Worm (Caenorhabditis elegans) whole organism, late embryonic: ENCODE results near the gene F29A7.3.

Experiments
- C08G9.2 ChIP-seq: sonication (generic microtip); optimal IDR thresholded peaks from 2 replicates; lab custom pipeline; 2016; ENCODE audit warnings: mild to moderate bottlenecking, missing genetic modification characterization, moderate library complexity, missing compliant biosample characterization
- F13H6.1 ChIP-seq: sonication (generic microtip); optimal IDR thresholded peaks from 2 replicates; lab custom pipeline; 2016; ENCODE audit warnings: missing genetic modification characterization, missing compliant biosample characterization
- T23F11.4 ChIP-seq: fragments of 200-800 bp; sonication (Bioruptor generic); optimal IDR thresholded peaks from 2 replicates; lab custom pipeline; 2018; ENCODE audit warnings: mild to moderate bottlenecking, missing genetic modification characterization, missing compliant biosample characterization
- Y22D7AL.16 ChIP-seq: sonication (generic microtip); optimal IDR thresholded peaks from 2 replicates; lab custom pipeline; 2016; ENCODE audit warnings: missing genetic modification characterization, missing compliant biosample characterization
- ama-1 ChIP-seq: fragments of 150-350 bp; optimal IDR thresholded peaks from 2 replicates; lab custom pipeline; 2014
- ceh-19 ChIP-seq: fragments of 200-800 bp; sonication (Bioruptor generic); optimal IDR thresholded peaks from 2 replicates; lab custom pipeline; 2018; ENCODE audit warnings: mild to moderate bottlenecking, missing genetic modification characterization, missing compliant biosample characterization
- ceh-2 ChIP-seq: sonication (generic microtip); optimal IDR thresholded peaks from 2 replicates; lab custom pipeline; 2016; ENCODE audit warnings: missing genotype, missing genetic modification characterization, missing compliant biosample characterization
- ceh-22 ChIP-seq: sonication (generic microtip); optimal IDR thresholded peaks from 2 replicates; lab custom pipeline; 2017; ENCODE audit warnings: missing biosample characterization, missing genetic modification characterization
- ceh-30 ChIP-seq: fragments of 150-350 bp; optimal IDR thresholded peaks from 2 replicates; lab custom pipeline; 2014; ENCODE audit warnings: missing biosample characterization, missing genetic modification characterization
- ceh-31 ChIP-seq: sonication (generic microtip); optimal IDR thresholded peaks from 2 replicates; lab custom pipeline; 2016; ENCODE audit warnings: missing genetic modification characterization, missing compliant biosample characterization
- ceh-48 ChIP-seq: sonication (generic microtip); optimal IDR thresholded peaks from 2 replicates; lab custom pipeline; 2016; ENCODE audit warnings: missing genetic modification characterization, inconsistent platforms, missing compliant biosample characterization
- ceh-9 ChIP-seq: sonication (generic microtip); optimal IDR thresholded peaks from 2 replicates; lab custom pipeline; 2016; ENCODE audit warnings: mild to moderate bottlenecking, missing genetic modification characterization, inconsistent platforms, missing compliant biosample characterization
- che-1 ChIP-seq: sonication (generic microtip); optimal IDR thresholded peaks from 2 replicates; lab custom pipeline; 2016; ENCODE audit warnings: mild to moderate bottlenecking, missing genetic modification characterization, missing compliant biosample characterization
- dmd-4 ChIP-seq: sonication (generic microtip); optimal IDR thresholded peaks from 2 replicates; lab custom pipeline; 2016; ENCODE audit warnings: borderline replicate concordance, missing genetic modification characterization, missing compliant biosample characterization
- elt-2 ChIP-seq: sonication (generic microtip); optimal IDR thresholded peaks from 2 replicates; lab custom pipeline; 2016; ENCODE audit warnings: missing genetic modification reagents, missing genetic modification characterization, missing compliant biosample characterization
- elt-4 ChIP-seq: sonication (generic microtip); optimal IDR thresholded peaks from 2 replicates; lab custom pipeline; 2016; ENCODE audit warnings: missing genetic modification characterization, missing compliant biosample characterization
- ets-4 ChIP-seq: sonication (generic microtip); optimal IDR thresholded peaks from 2 replicates; lab custom pipeline; 2016; ENCODE audit warnings: missing genetic modification characterization, missing compliant biosample characterization
- fax-1 ChIP-seq: sonication (generic microtip); optimal IDR thresholded peaks from 2 replicates; lab custom pipeline; 2016; ENCODE audit warnings: missing genotype, missing genetic modification characterization, missing compliant biosample characterization
- hlh-15 ChIP-seq: sonication (generic microtip); optimal IDR thresholded peaks from 2 replicates; lab custom pipeline; 2016; ENCODE audit warnings: missing genetic modification characterization, missing compliant biosample characterization
- hlh-30 ChIP-seq: sonication (generic microtip); optimal IDR thresholded peaks from 2 replicates; lab custom pipeline; 2017; ENCODE audit warnings: antibody characterized with exemption, missing genetic modification characterization, missing compliant biosample characterization; ENCODE audit not compliant: insufficient read depth
- hlh-6 ChIP-seq: sonication (generic microtip); optimal IDR thresholded peaks from 2 replicates; lab custom pipeline; 2016; ENCODE audit warnings: missing genotype, missing genetic modification characterization, missing compliant biosample characterization
- mec-3 ChIP-seq: sonication (generic microtip); optimal IDR thresholded peaks from 2 replicates; lab custom pipeline; 2016; ENCODE audit warnings: borderline replicate concordance, missing genetic modification characterization, missing compliant biosample characterization
- nhr-11 ChIP-seq: fragments of 150-350 bp; optimal IDR thresholded peaks from 2 replicates; lab custom pipeline; 2014; ENCODE audit warnings: missing biosample characterization, missing genetic modification characterization
- npax-4 ChIP-seq: sonication (generic microtip); optimal IDR thresholded peaks from 2 replicates; lab custom pipeline; 2016; ENCODE audit warnings: missing genetic modification characterization, missing compliant biosample characterization
- odd-2 ChIP-seq: sonication (generic microtip); optimal IDR thresholded peaks from 2 replicates; lab custom pipeline; 2017; ENCODE audit warnings: antibody characterized with exemption, mild to moderate bottlenecking, missing genetic modification characterization, missing compliant biosample characterization
- pat-9 ChIP-seq: fragments of 200-800 bp; sonication (Bioruptor generic); optimal IDR thresholded peaks from 2 replicates; lab custom pipeline; 2018; ENCODE audit warnings: mild to moderate bottlenecking, missing genetic modification characterization, moderate library complexity, missing compliant biosample characterization
- pha-2 ChIP-seq: sonication (generic microtip); optimal IDR thresholded peaks from 2 replicates; lab custom pipeline; 2017; ENCODE audit warnings: mild to moderate bottlenecking, missing genetic modification characterization, missing compliant biosample characterization
- pha-4 ChIP-seq: fragments of 150-350 bp; optimal IDR thresholded peaks from 2 replicates; lab custom pipeline; 2018; ENCODE audit warnings: missing biosample characterization, missing genetic modification reagents, missing genetic modification characterization
- pqm-1 ChIP-seq: sonication (generic microtip); optimal IDR thresholded peaks from 2 replicates; lab custom pipeline; 2016; ENCODE audit warnings: missing genetic modification characterization, missing compliant biosample characterization
- pros-1 ChIP-seq: fragments of 150-350 bp; optimal IDR thresholded peaks from 2 replicates; lab custom pipeline; 2014; ENCODE audit warnings: missing biosample characterization, missing genetic modification reagents, missing genetic modification characterization
- ref-2 ChIP-seq: sonication (generic microtip); optimal IDR thresholded peaks from 2 replicates; lab custom pipeline; 2016; ENCODE audit warnings: missing genetic modification characterization, missing compliant biosample characterization
- rnt-1 ChIP-seq: sonication (generic microtip); optimal IDR thresholded peaks from 2 replicates; lab custom pipeline; 2016; ENCODE audit warnings: missing genetic modification characterization, missing compliant biosample characterization
- sdc-2 ChIP-seq: sonication (generic microtip); optimal IDR thresholded peaks from 2 replicates; lab custom pipeline; 2016; ENCODE audit warnings: missing genotype, missing genetic modification characterization, missing compliant biosample characterization
- syd-9 ChIP-seq: sonication (generic microtip); optimal IDR thresholded peaks from 2 replicates; lab custom pipeline; 2016; ENCODE audit warnings: mild to moderate bottlenecking, missing genetic modification characterization, moderate library complexity, missing compliant biosample characterization
- tbx-2 ChIP-seq: sonication (generic microtip); optimal IDR thresholded peaks from 2 replicates; lab custom pipeline; 2016; ENCODE audit warnings: missing genetic modification characterization, missing compliant biosample characterization
- unc-42 ChIP-seq: sonication (generic microtip); optimal IDR thresholded peaks from 2 replicates; lab custom pipeline; 2016; ENCODE audit warnings: missing genotype, missing genetic modification characterization, missing compliant biosample characterization

Gene F29A7.3

ce11 chrII:2736156-2736728 lies 16.9 kb upstream of the F29A7.3 start, which contains the start of gene T05A8.8:
TSS of gene T05A8.8 (plus strand) at chrII:2736678.
- no peak for TF ChIP-seq syd-9

ce11 chrII:2736938-2737337 lies 16.2 kb upstream of the F29A7.3 start:
- TF ChIP-seq F13H6.1: no peak
- TF ChIP-seq C08G9.2 (tag; lab: Kevin White, UChicago): no peak
- TF ChIP-seq ref-2 (tag; lab: Kevin White, UChicago): peak; percentile 4
- TF ChIP-seq elt-2 (tag; lab: Kevin White, UChicago): no peak
- no peak for TF ChIP-seq ceh-9 (tag; lab: Kevin White, UChicago)
- no peak for TF ChIP-seq odd-2
- no peak for TF ChIP-seq nhr-11 (tag; lab: Kevin White, UChicago)
- no peak for TF ChIP-seq tbx-2 (tag; lab: Kevin White, UChicago)
- peak; percentile 9 for TF ChIP-seq dmd-4
- TF ChIP-seq hlh-15: no peak
- no peak for TF ChIP-seq ceh-22 (tag; lab: Kevin White, UChicago)
- TF ChIP-seq ceh-19 (GFP tag; lab: Kevin White, UChicago): no peak
- no peak for TF ChIP-seq mec-3 (tag; lab: Kevin White, UChicago)
- TF ChIP-seq ceh-30 (tag; lab: Kevin White, UChicago): no peak
- TF ChIP-seq hlh-6 (tag; lab: Kevin White, UChicago): peak; percentile 37
- TF ChIP-seq ets-4: no peak
- TF ChIP-seq hlh-30 (tag; lab: Kevin White, UChicago): no peak
- no peak for TF ChIP-seq unc-42 (tag; lab: Kevin White, UChicago)

- TF ChIP-seq pros-1 (tag; lab: Kevin White, UChicago) (no peak), ama-1 (lab: Kevin White, UChicago) (no peak), elt-2 (tag; lab: Kevin White, UChicago) (no peak), ceh-31 (tag; lab: Kevin White, UChicago) (no peak), pha-4 (no peak), pat-9 (tag; lab: Kevin White, UChicago) (no peak), nhr-11 (tag; lab: Kevin White, UChicago) (no peak), ceh-2 (no peak), elt-4 (tag; lab: Kevin White, UChicago) (no peak), ceh-19 (GFP tag; lab: Kevin White, UChicago) (no peak), che-1 (tag; lab: Kevin White, UChicago) (no peak)
Observed at ce11 chrII:2739619-2740018, 13.5 kb upstream of the F29A7.3 start, which contains the start of gene T05A8.6. TSS of gene T05A8.6 (minus strand) at chrII:2739719.

ce11 chrII:2741405-2741804 lies 11.7 kb upstream of the F29A7.3 start:
- no peak for TF ChIP-seq pqm-1 (tag; lab: Kevin White, UChicago)
- TF ChIP-seq npax-4 (tag; lab: Kevin White, UChicago): no peak
- no peak for TF ChIP-seq odd-2
- TF ChIP-seq sdc-2 (tag; lab: Kevin White, UChicago): no peak
- TF ChIP-seq F13H6.1: no peak
- no peak for TF ChIP-seq ceh-30 (tag; lab: Kevin White, UChicago)
- no peak for TF ChIP-seq ceh-2
- no peak for TF ChIP-seq ceh-19 (GFP tag; lab: Kevin White, UChicago)
- no peak for TF ChIP-seq pha-2
- TF ChIP-seq Y22D7AL.16: no peak
- TF ChIP-seq syd-9: no peak
- no peak for TF ChIP-seq fax-1 (tag; lab: Kevin White, UChicago)
- TF ChIP-seq ceh-48 (tag; lab: Kevin White, UChicago): no peak
- no peak for TF ChIP-seq T23F11.4 (GFP tag; lab: Kevin White, UChicago)
- no peak for TF ChIP-seq rnt-1
- TF ChIP-seq ceh-9 (tag; lab: Kevin White, UChicago): no peak
- TF ChIP-seq pat-9 (tag; lab: Kevin White, UChicago): no peak
- TF ChIP-seq pros-1 (tag; lab: Kevin White, UChicago): no peak
- TF ChIP-seq, all 69 proteins: peak for 0
